Fruit fly (Drosophila melanogaster): Measurements from ENCODE around the gene Brd7-9.
A peak's percentile ranks its signal among the peaks of the same experiment; 100 is the strongest.

The Brd7-9 gene

DNA sequence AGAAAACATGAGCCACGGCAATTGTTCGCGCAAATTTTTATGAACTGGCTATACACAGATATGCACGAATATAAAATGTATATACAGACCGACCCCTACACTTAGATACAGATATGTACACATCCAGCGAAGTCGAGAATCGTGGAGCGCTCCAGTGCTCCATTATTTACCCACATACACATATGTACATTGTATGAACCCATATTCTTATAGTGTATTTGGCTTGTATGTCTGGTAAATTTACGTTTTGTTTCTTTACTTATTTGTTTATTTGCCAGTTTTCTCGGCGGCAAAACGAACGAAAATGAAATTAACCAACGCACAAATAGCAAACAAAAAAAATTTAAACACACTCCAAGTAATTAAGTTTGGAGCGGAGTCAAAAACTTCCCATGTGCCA lies 30.7 kb downstream of the Brd7-9 start (continued):
- TF ChIP-seq CG8290 (GFP tag; optimal IDR thresholded peaks at IDR 0.05) (no peak), CG8290 (tag; optimal IDR thresholded peaks at IDR 0.05) (peak in 1 of 2 experiments; percentile 85), slou (GFP tag; optimal IDR thresholded peaks at IDR 0.05) (peak; percentile 41), HmgD (GFP tag; optimal IDR thresholded peaks at IDR 0.05) (no peak), Fer3 (tag; optimal IDR thresholded peaks at IDR 0.05) (peak; percentile 71), CG15269 (tag; optimal IDR thresholded peaks at IDR 0.05) (no peak), MESR4 (GFP tag; optimal IDR thresholded peaks at IDR 0.05) (no peak), CG13775 (GFP tag; optimal IDR thresholded peaks at IDR 0.05) (no peak), CG14860 (GFP tag; IDR thresholded peaks at IDR 0.05; ENCODE audit: partially characterized antibody) (no peak), CG12236 (GFP tag; optimal IDR thresholded peaks at IDR 0.05) (no peak), H2.0 (GFP tag; IDR thresholded peaks at IDR 0.05) (no peak), esg (GFP tag; conservative IDR thresholded peaks at IDR 0.05) (no peak), Asciz (GFP tag; optimal IDR thresholded peaks at IDR 0.05) (peak; percentile 72), CG3163 (GFP tag; optimal IDR thresholded peaks at IDR 0.05) (no peak), Vsx1 (GFP tag; optimal IDR thresholded peaks at IDR 0.05) (peak; percentile 7), Optix (GFP tag; IDR thresholded peaks at IDR 0.05) (no peak), CG11695 (GFP tag; IDR thresholded peaks at IDR 0.05) (0 out of 3 replicates have a peak, but pooled peaks have one; percentile 24), chm (GFP tag; IDR thresholded peaks at IDR 0.05) (peak; percentile 62; the same call in 1 of the 2 replicates), p53 (GFP tag; optimal IDR thresholded peaks at IDR 0.05) (no peak), CG16813 (GFP tag; IDR thresholded peaks at IDR 0.05; ENCODE audit: partially characterized antibody) (no peak), gcm2 (GFP tag; optimal IDR thresholded peaks at IDR 0.05) (peak; percentile 3), gt (GFP tag; IDR thresholded peaks at IDR 0.05) (no peak), ash1 (GFP tag; optimal IDR thresholded peaks at IDR 0.05) (peak; percentile 56), bsh (GFP tag; optimal IDR thresholded peaks at IDR 0.05) (peak in 1 of 2 experiments; percentile 40), fd3F (GFP tag; optimal IDR thresholded peaks at IDR 0.05) (peak; percentile 44), CG34422 (GFP tag; IDR thresholded peaks at IDR 0.05) (no peak), fru (optimal IDR thresholded peaks at IDR 0.05) (no peak), lilli (GFP tag; optimal IDR thresholded peaks at IDR 0.05) (no peak), yki (optimal IDR thresholded peaks at IDR 0.05) (no peak), Poxn (GFP tag; IDR thresholded peaks at IDR 0.05) (no peak), toy (GFP tag; IDR thresholded peaks at IDR 0.05) (no peak), Rfx (GFP tag; IDR thresholded peaks at IDR 0.05) (peak; percentile 39; the same call in 1 of the 2 replicates), lmd (GFP tag; IDR thresholded peaks at IDR 0.05) (no peak; the same call in 1 of the 2 replicates), caup (GFP tag; optimal IDR thresholded peaks at IDR 0.05; ENCODE audit: severe bottlenecking) (peak; percentile 52), zf30C (GFP tag; optimal IDR thresholded peaks at IDR 0.05) (no peak), Opbp (GFP tag; IDR thresholded peaks at IDR 0.05; ENCODE audit: partially characterized antibody) (no peak), gro (GFP tag; optimal IDR thresholded peaks at IDR 0.05) (peak; percentile 77), Hey (tag; optimal IDR thresholded peaks at IDR 0.05) (no peak), CG17612 (GFP tag; IDR thresholded peaks at IDR 0.05) (no peak), Atf3 (GFP tag; optimal IDR thresholded peaks at IDR 0.05) (no peak), CG6854 (GFP tag; optimal IDR thresholded peaks at IDR 0.05) (peak; percentile 33), CG12219 (GFP tag; optimal IDR thresholded peaks at IDR 0.05) (peak; percentile 25), Ada2b (GFP tag; IDR thresholded peaks at IDR 0.05) (no peak; the same call in 1 of the 2 replicates), CG9797 (GFP tag; optimal IDR thresholded peaks at IDR 0.05) (no peak), cad (GFP tag; optimal IDR thresholded peaks at IDR 0.05) (no peak), Nf-YA (GFP tag; IDR thresholded peaks at IDR 0.05) (0 out of 2 replicates have a peak, but pooled peaks have one; percentile 20), Dek (tag; optimal IDR thresholded peaks at IDR 0.05) (peak; percentile 51), al (GFP tag; IDR thresholded peaks at IDR 0.05) (no peak), unpg (GFP tag; optimal IDR thresholded peaks at IDR 0.05) (peak; percentile 24), NK7.1 (GFP tag; optimal IDR thresholded peaks at IDR 0.05) (peak; percentile 46), br (optimal IDR thresholded peaks at IDR 0.05) (no peak), CG8089 (GFP tag; optimal IDR thresholded peaks at IDR 0.05) (no peak), Antp (GFP tag; optimal IDR thresholded peaks at IDR 0.05) (no peak)
